Worm (Caenorhabditis elegans) whole organism, early embryonic: ENCODE measurements around the gene R10E4.9.

ENCODE experiments used
- B0310.2 ChIP-seq: sonication (generic microtip); optimal IDR thresholded peaks from 2 replicates; lab custom pipeline; 2016; ENCODE audit warnings: mild to moderate bottlenecking, missing genetic modification characterization, missing compliant biosample characterization
- aly-1 ChIP-seq: sonication (generic microtip); optimal IDR thresholded peaks from 2 replicates; lab custom pipeline; 2016; ENCODE audit warnings: missing genetic modification characterization, missing compliant biosample characterization
- ama-1 ChIP-seq: fragments of 150-350 bp; optimal IDR thresholded peaks from 2 replicates; lab custom pipeline; 2014
- ceh-13 ChIP-seq: fragments of 200-800 bp; sonication (Bioruptor generic); optimal IDR thresholded peaks from 2 replicates; lab custom pipeline; 2018; ENCODE audit warnings: mild to moderate bottlenecking, missing genetic modification characterization, missing compliant biosample characterization
- ceh-36 ChIP-seq: sonication (generic microtip); optimal IDR thresholded peaks from 2 replicates; lab custom pipeline; 2016; ENCODE audit warnings: missing genetic modification characterization, inconsistent platforms, missing compliant biosample characterization
- ets-7 ChIP-seq: sonication (generic microtip); optimal IDR thresholded peaks from 2 replicates; lab custom pipeline; 2016; ENCODE audit warnings: missing genotype, missing genetic modification characterization, missing compliant biosample characterization
- flt-1 ChIP-seq: fragments of 200-800 bp; sonication (Bioruptor generic); IDR thresholded peaks from 2 replicates; pipeline ENCODE4 v1.3.6; 2022; ENCODE audit warnings: missing genetic modification characterization, missing compliant biosample characterization
- hmbx-1 ChIP-seq: sonication (generic microtip); optimal IDR thresholded peaks from 2 replicates; lab custom pipeline; 2016; ENCODE audit warnings: mild to moderate bottlenecking, missing genetic modification characterization, missing compliant biosample characterization
- hmg-4 ChIP-seq: fragments of 200-800 bp; sonication (Bioruptor generic); optimal IDR thresholded peaks from 2 replicates; lab custom pipeline; 2018; ENCODE audit warnings: mild to moderate bottlenecking, missing genetic modification characterization, missing compliant biosample characterization
- hnd-1 ChIP-seq: sonication (generic microtip); optimal IDR thresholded peaks from 2 replicates; lab custom pipeline; 2016; ENCODE audit warnings: missing genetic modification characterization, missing compliant biosample characterization
- pes-1 ChIP-seq: fragments of 200-800 bp; sonication (Bioruptor generic); IDR thresholded peaks from 2 replicates; pipeline ENCODE4 v1.3.6; 2022; ENCODE audit warnings: missing genetic modification reagents, missing genetic modification characterization, missing compliant biosample characterization
- sea-1 ChIP-seq: fragments of 200-800 bp; sonication (Bioruptor generic); conservative IDR thresholded peaks from 2 replicates; pipeline ENCODE4 v1.3.6; 2022; ENCODE audit warnings: missing genetic modification characterization, missing compliant biosample characterization
- tbx-37 ChIP-seq: fragments of 200-800 bp; sonication (Bioruptor generic); conservative IDR thresholded peaks from 2 replicates; pipeline ENCODE4 v1.3.6; 2022; ENCODE audit warnings: missing genetic modification reagents, missing genetic modification characterization, missing compliant biosample characterization
- tra-4 ChIP-seq: sonication (generic microtip); optimal IDR thresholded peaks from 2 replicates; lab custom pipeline; 2017; ENCODE audit warnings: missing genetic modification characterization, missing compliant biosample characterization

DNA sequence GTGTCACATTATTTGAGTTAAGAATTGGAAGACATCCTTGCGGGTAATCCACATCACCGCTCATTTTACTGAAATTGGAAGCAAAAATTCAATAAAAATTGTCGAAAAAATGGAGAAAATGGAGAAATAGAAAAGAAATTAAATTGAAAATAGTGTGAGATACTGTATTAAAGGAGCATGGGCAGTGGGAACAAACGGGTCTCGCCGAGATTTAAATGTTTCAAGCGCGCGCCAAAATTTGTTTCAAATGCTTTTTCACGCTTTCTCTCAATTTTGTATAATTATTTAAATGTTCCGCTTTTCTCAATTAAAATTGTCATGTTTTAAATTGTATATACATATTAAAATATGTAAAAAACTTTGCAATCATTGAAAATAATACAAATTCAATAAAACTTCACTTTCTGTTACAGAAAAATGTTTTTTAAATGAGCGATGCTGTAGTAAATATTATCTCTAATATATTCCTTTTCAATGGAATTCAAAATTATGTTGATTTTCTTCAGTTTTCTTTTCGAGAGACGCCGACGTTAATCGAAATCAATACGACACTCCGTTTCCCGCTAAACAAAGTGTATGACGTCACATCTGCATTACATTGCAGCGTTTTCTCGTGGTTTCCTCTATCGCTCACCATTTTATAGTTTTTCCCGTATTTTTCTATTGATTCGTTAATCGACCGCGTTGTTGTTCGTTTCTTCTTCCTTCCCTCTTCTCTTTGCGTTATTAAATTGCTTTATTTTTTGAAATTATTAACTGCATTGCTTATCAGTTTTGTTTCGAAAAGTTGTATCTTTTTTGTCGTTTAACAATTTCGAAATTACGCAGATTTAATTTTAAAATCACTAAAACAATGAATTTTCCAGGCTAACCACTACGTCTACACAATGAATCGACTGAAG is 11.1 kb upstream of the R10E4.9 start, which contains the start of the genes evl-14 and dcn-1:
- TF ChIP-seq ama-1 = no peak
- TF ChIP-seq aly-1 (tag; lab: Kevin White, UChicago) = no peak
- TF ChIP-seq B0310.2 (tag; lab: Kevin White, UChicago) = no peak
- no peak for TF ChIP-seq tbx-37 (GFP tag; lab: Robert Waterston, UW)
- no peak for TF ChIP-seq tra-4 (tag; lab: Kevin White, UChicago)
- no peak for TF ChIP-seq hmg-4
- no peak for TF ChIP-seq flt-1 (GFP tag; lab: Robert Waterston, UW)
- no peak for TF ChIP-seq ets-7 (tag; lab: Kevin White, UChicago)
- TF ChIP-seq ceh-13 (GFP tag; lab: Kevin White, UChicago) = no peak
- no peak for TF ChIP-seq sea-1
- no peak for TF ChIP-seq pes-1 (GFP tag; lab: Robert Waterston, UW)
- no peak for TF ChIP-seq hmbx-1 (tag; lab: Kevin White, UChicago)
- TF ChIP-seq hnd-1 (tag; lab: Kevin White, UChicago) = no peak
- no peak for TF ChIP-seq ceh-36 (tag; lab: Kevin White, UChicago)
